Worm (Caenorhabditis elegans) whole organism, L2 larva: ENCODE measurements around the gene R08E5.4.

Source experiments
- F13H6.1 ChIP-seq: sonication (generic microtip); optimal IDR thresholded peaks from 2 replicates; lab custom pipeline; 2016; ENCODE audit warnings: missing genetic modification characterization, missing compliant biosample characterization
- R02D3.7 ChIP-seq: fragments of 150-350 bp; optimal IDR thresholded peaks from 2 replicates; lab custom pipeline; 2014; ENCODE audit warnings: missing biosample characterization, missing genetic modification characterization
- ZK546.5 ChIP-seq: sonication (generic microtip); optimal IDR thresholded peaks from 2 replicates; lab custom pipeline; 2017; ENCODE audit warnings: missing biosample characterization, missing genetic modification characterization
- alr-1 ChIP-seq: fragments of 150-350 bp; optimal IDR thresholded peaks from 2 replicates; lab custom pipeline; 2014; ENCODE audit warnings: missing biosample characterization, missing genetic modification characterization
- aly-2 ChIP-seq: fragments of 150-350 bp; optimal IDR thresholded peaks from 2 replicates; lab custom pipeline; 2014; ENCODE audit warnings: missing biosample characterization, missing genetic modification characterization
- ama-1 ChIP-seq: fragments of 150-350 bp; optimal IDR thresholded peaks from 2 replicates; lab custom pipeline; 2018; ENCODE audit warnings: inconsistent platforms
- blmp-1 ChIP-seq: sonication (generic microtip); optimal IDR thresholded peaks from 2 replicates; lab custom pipeline; 2017; ENCODE audit warnings: missing genetic modification characterization, mild to moderate bottlenecking, missing compliant biosample characterization, antibody characterized with exemption, moderate library complexity; ENCODE audit not compliant: insufficient read depth
- ceh-16 ChIP-seq: fragments of 150-350 bp; optimal IDR thresholded peaks from 2 replicates; lab custom pipeline; 2014; ENCODE audit warnings: missing biosample characterization, missing genetic modification characterization
- crh-2 ChIP-seq: sonication (generic microtip); optimal IDR thresholded peaks from 2 replicates; lab custom pipeline; 2017; ENCODE audit warnings: missing biosample characterization, missing genetic modification characterization
- dmd-4 ChIP-seq: sonication (generic microtip); optimal IDR thresholded peaks from 2 replicates; lab custom pipeline; 2017; ENCODE audit warnings: missing biosample characterization, missing genetic modification characterization
- egl-27 ChIP-seq: sonication (generic microtip); optimal IDR thresholded peaks from 3 replicates; lab custom pipeline; 2017; ENCODE audit warnings: missing biosample characterization, missing genetic modification reagents, missing genetic modification characterization
- elt-1 ChIP-seq: fragments of 150-350 bp; optimal IDR thresholded peaks from 2 replicates; lab custom pipeline; 2014; ENCODE audit warnings: missing biosample characterization, missing genetic modification characterization
- elt-3 ChIP-seq: sonication (generic microtip); optimal IDR thresholded peaks from 2 replicates; lab custom pipeline; 2017; ENCODE audit warnings: missing biosample characterization, missing genetic modification characterization
- fos-1 ChIP-seq: fragments of 150-350 bp; optimal IDR thresholded peaks from 2 replicates; lab custom pipeline; 2014; ENCODE audit warnings: missing biosample characterization, missing genetic modification characterization
- gmeb-1 ChIP-seq: fragments of 150-350 bp; optimal IDR thresholded peaks from 2 replicates; lab custom pipeline; 2014; ENCODE audit warnings: missing biosample characterization, missing genetic modification characterization
- lin-13 ChIP-seq: fragments of 150-350 bp; optimal IDR thresholded peaks from 2 replicates; lab custom pipeline; 2014; ENCODE audit warnings: missing biosample characterization, missing genetic modification reagents, missing genetic modification characterization
- lin-39 ChIP-seq: fragments of 150-350 bp; optimal IDR thresholded peaks from 2 replicates; lab custom pipeline; 2014; ENCODE audit warnings: missing biosample characterization, missing genetic modification reagents, missing genetic modification characterization
- lsy-2 ChIP-seq, 2 experiments: fragments of 150-350 bp in 1 of 2; sonication (generic microtip) in 1 of 2; optimal IDR thresholded peaks; 2 replicates each; lab custom pipeline; 2014 to 2017; ENCODE audit warnings: missing biosample characterization in 2 of 2, missing genetic modification characterization in 2 of 2
- mab-5 ChIP-seq: fragments of 150-350 bp; optimal IDR thresholded peaks from 2 replicates; lab custom pipeline; 2014; ENCODE audit warnings: missing biosample characterization, missing genetic modification characterization
- mbf-1 ChIP-seq: sonication (generic microtip); optimal IDR thresholded peaks from 2 replicates; lab custom pipeline; 2017; ENCODE audit warnings: missing biosample characterization, missing genetic modification characterization
- mdl-1 ChIP-seq, 2 experiments: fragments of 150-350 bp in 1 of 2; sonication (generic microtip) in 1 of 2; optimal IDR thresholded peaks; 2 replicates each; lab custom pipeline; 2017; ENCODE audit warnings: missing biosample characterization in 2 of 2, missing genetic modification characterization in 2 of 2
- nhr-10 ChIP-seq: sonication (generic microtip); optimal IDR thresholded peaks from 2 replicates; lab custom pipeline; 2017; ENCODE audit warnings: missing biosample characterization, missing genetic modification characterization
- nhr-11 ChIP-seq: fragments of 150-350 bp; optimal IDR thresholded peaks from 2 replicates; lab custom pipeline; 2014; ENCODE audit warnings: missing biosample characterization, missing genetic modification characterization
- nhr-129 ChIP-seq: fragments of 150-350 bp; optimal IDR thresholded peaks from 2 replicates; lab custom pipeline; 2014; ENCODE audit warnings: missing biosample characterization, missing genetic modification characterization
- nhr-23 ChIP-seq: fragments of 150-350 bp; optimal IDR thresholded peaks from 2 replicates; lab custom pipeline; 2014; ENCODE audit warnings: missing biosample characterization, missing genetic modification reagents, missing genetic modification characterization
- nhr-237 ChIP-seq: fragments of 150-350 bp; optimal IDR thresholded peaks from 2 replicates; lab custom pipeline; 2014; ENCODE audit warnings: missing biosample characterization, missing genetic modification characterization
- nhr-6 ChIP-seq: fragments of 150-350 bp; optimal IDR thresholded peaks from 2 replicates; lab custom pipeline; 2014; ENCODE audit warnings: missing biosample characterization, missing genetic modification characterization
- nhr-77 ChIP-seq: fragments of 150-350 bp; optimal IDR thresholded peaks from 2 replicates; lab custom pipeline; 2014; ENCODE audit warnings: missing biosample characterization, missing genetic modification characterization
- peb-1 ChIP-seq: fragments of 150-350 bp; optimal IDR thresholded peaks from 2 replicates; lab custom pipeline; 2014; ENCODE audit warnings: missing biosample characterization, missing genetic modification characterization
- sem-4 ChIP-seq: fragments of 150-350 bp; optimal IDR thresholded peaks from 2 replicates; lab custom pipeline; 2014; ENCODE audit warnings: missing biosample characterization, missing genetic modification reagents, missing genetic modification characterization
- skn-1 ChIP-seq: sonication (generic microtip); optimal IDR thresholded peaks from 2 replicates; lab custom pipeline; 2017; ENCODE audit warnings: missing biosample characterization, missing genetic modification characterization
- sma-9 ChIP-seq, 2 experiments: fragments of 150-350 bp in 1 of 2; sonication (generic microtip) in 1 of 2; optimal IDR thresholded peaks; 2 replicates each; lab custom pipeline; 2014 to 2016; ENCODE audit warnings: missing genetic modification characterization in 2 of 2, mild to moderate bottlenecking in 1 of 2, missing biosample characterization in 1 of 2, missing compliant biosample characterization in 1 of 2, missing genetic modification reagents in 1 of 2, moderate library complexity in 1 of 2
- unc-39 ChIP-seq: fragments of 150-350 bp; optimal IDR thresholded peaks from 2 replicates; lab custom pipeline; 2014; ENCODE audit warnings: missing biosample characterization, missing genetic modification characterization
- unc-55 ChIP-seq: fragments of 150-350 bp; sonication (generic microtip); optimal IDR thresholded peaks from 3 replicates; lab custom pipeline; 2014; ENCODE audit warnings: missing biosample characterization, missing genetic modification reagents, missing genetic modification characterization
- zag-1 ChIP-seq: fragments of 150-350 bp; optimal IDR thresholded peaks from 2 replicates; lab custom pipeline; 2014; ENCODE audit warnings: missing biosample characterization, missing genetic modification characterization
- ztf-1 ChIP-seq: fragments of 200-800 bp; sonication (Bioruptor generic); conservative IDR thresholded peaks from 2 replicates; pipeline ENCODE4 v1.3.6; 2022; ENCODE audit warnings: missing genetic modification characterization, missing compliant biosample characterization
- ztf-11 ChIP-seq: sonication (generic microtip); optimal IDR thresholded peaks from 2 replicates; lab custom pipeline; 2017; ENCODE audit warnings: missing biosample characterization, missing genetic modification characterization
- ztf-4 ChIP-seq: fragments of 150-350 bp; optimal IDR thresholded peaks from 2 replicates; lab custom pipeline; 2014; ENCODE audit warnings: missing biosample characterization, missing genetic modification characterization

R08E5.4 gene

DNA sequence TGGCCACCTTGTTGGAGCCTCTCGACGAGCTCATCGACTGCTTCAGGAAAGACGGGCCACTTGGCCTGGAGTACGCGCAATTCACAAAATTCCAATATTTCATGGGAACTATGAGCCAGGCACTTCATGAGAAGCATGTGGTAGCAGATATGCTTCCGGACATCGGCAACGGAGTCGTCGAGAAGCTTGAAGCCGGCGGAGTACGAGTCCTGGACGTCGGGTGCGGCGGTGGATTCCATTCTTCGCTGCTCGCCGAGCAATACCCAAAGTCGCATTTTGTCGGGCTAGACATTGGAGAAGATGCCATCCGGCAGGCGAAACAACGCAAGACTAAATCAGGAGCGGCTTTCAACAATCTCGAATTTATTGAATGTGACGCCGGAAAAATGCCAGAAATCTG, 5.2 kb downstream of the R08E5.4 start:
- TF ChIP-seq aly-2 (no peak), unc-55 (GFP tag; lab: Kevin White, UChicago) (no peak), ceh-16 (no peak), crh-2 (tag; lab: Kevin White, UChicago) (no peak), nhr-237 (tag; lab: Kevin White, UChicago) (no peak), blmp-1 (tag; lab: Kevin White, UChicago) (no peak), zag-1 (tag; lab: Kevin White, UChicago) (no peak), lin-13 (GFP tag; lab: Kevin White, UChicago) (no peak), nhr-10 (no peak), nhr-11 (tag; lab: Kevin White, UChicago) (no peak), nhr-6 (tag; lab: Kevin White, UChicago) (no peak), sem-4 (no peak), lsy-2 (tag; optimal IDR thresholded peaks at IDR 0.05; lab: Kevin White, UChicago) (no peak), lin-39 (tag; lab: Kevin White, UChicago) (no peak)

DNA sequence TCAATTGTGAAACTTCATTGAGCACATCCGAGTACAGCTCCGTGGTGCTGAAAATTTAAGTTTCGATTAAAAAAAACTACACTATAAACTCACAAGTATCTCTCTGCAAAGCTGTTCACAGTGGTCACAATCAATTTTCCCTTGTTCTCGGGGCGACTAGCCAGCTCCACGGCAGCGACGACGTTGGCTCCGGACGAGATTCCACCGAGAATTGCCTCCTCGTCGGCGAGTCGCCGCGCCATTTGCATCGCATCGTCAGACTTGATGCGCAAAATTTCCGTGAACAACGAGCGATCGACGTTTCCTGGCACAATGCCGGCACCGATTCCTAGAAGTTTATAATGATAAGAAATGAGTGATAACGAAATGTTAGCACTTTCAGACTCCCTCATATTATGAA, 6.3 kb downstream of the R08E5.4 start:
- TF ChIP-seq sma-9 (GFP tag; optimal IDR thresholded peaks at IDR 0.05; lab: Kevin White, UChicago) (no peak), sma-9 (tag; optimal IDR thresholded peaks at IDR 0.05; lab: Kevin White, UChicago) (no peak), crh-2 (tag; lab: Kevin White, UChicago) (no peak), lin-13 (GFP tag; lab: Kevin White, UChicago) (no peak), lin-39 (tag; lab: Kevin White, UChicago) (no peak), elt-1 (no peak), fos-1 (tag; lab: Kevin White, UChicago) (no peak), egl-27 (tag; lab: Kevin White, UChicago) (no peak), skn-1 (no peak), ZK546.5 (tag; lab: Kevin White, UChicago) (no peak), elt-3 (tag; lab: Kevin White, UChicago) (no peak), ztf-11 (tag; lab: Kevin White, UChicago) (no peak), nhr-23 (tag; lab: Kevin White, UChicago) (no peak), peb-1 (tag; lab: Kevin White, UChicago) (no peak), F13H6.1 (no peak), unc-39 (tag; lab: Kevin White, UChicago) (no peak), mdl-1 (tag; optimal IDR thresholded peaks at IDR 0.05; lab: Kevin White, UChicago) (no peak), gmeb-1 (no peak), ztf-1 (GFP tag; lab: Robert Waterston, UW) (no peak), unc-55 (GFP tag; lab: Kevin White, UChicago) (no peak), alr-1 (tag; lab: Kevin White, UChicago) (no peak)

DNA sequence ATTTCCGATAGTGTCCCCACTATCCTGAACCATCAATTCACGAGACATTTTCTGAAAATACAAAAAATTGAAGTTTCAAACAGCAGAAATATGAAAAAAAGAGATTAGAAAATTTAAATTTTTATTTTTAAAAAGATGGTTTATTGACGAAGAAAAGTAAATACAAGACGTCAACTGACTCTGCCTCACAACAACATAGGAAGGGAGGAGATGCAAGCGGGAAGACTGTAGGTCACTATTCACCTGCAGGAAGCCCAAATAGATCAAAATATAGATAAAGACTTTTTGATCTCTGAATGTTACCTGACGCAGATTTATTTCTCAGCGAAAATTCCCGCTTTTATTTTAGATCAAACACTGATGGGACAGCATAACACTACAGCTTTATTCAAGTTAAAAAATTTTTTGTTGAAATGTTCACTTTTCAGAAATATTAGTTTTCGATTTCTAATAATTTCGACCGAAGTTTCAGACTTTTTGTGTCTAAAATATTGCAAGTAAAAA, 7.8 kb downstream of the R08E5.4 start, which contains the start of gene cysl-3:
Gene cysl-3, minus strand, starts transcription at position 51 of the 504 bp plus-strand sequence.
- no peak for TF ChIP-seq mab-5 (tag; lab: Kevin White, UChicago)
- TF ChIP-seq crh-2 (tag; lab: Kevin White, UChicago), result no peak
- no peak for TF ChIP-seq elt-1
- TF ChIP-seq ztf-4 (tag; lab: Kevin White, UChicago), result no peak
- TF ChIP-seq nhr-10, result no peak
- no peak for TF ChIP-seq nhr-6 (tag; lab: Kevin White, UChicago)
- TF ChIP-seq lin-39 (tag; lab: Kevin White, UChicago), result no peak
- TF ChIP-seq nhr-77 (tag; lab: Kevin White, UChicago), result no peak
- TF ChIP-seq mbf-1 (tag; lab: Kevin White, UChicago), result no peak
- TF ChIP-seq ceh-16, result no peak
- no peak for TF ChIP-seq F13H6.1
- TF ChIP-seq ama-1 (lab: Kevin White, UChicago), result no peak
- no peak for TF ChIP-seq nhr-11 (tag; lab: Kevin White, UChicago)
- TF ChIP-seq lin-13 (GFP tag; lab: Kevin White, UChicago), result no peak
- TF ChIP-seq gmeb-1, result no peak
- no peak for TF ChIP-seq mdl-1 (tag; optimal IDR thresholded peaks at IDR 0.05; lab: Kevin White, UChicago)
- no peak for TF ChIP-seq dmd-4 (tag; lab: Kevin White, UChicago)
- no peak for TF ChIP-seq sma-9 (GFP tag; optimal IDR thresholded peaks at IDR 0.05; lab: Kevin White, UChicago)
- no peak for TF ChIP-seq sma-9 (tag; optimal IDR thresholded peaks at IDR 0.05; lab: Kevin White, UChicago)
- TF ChIP-seq peb-1 (tag; lab: Kevin White, UChicago), result no peak

DNA sequence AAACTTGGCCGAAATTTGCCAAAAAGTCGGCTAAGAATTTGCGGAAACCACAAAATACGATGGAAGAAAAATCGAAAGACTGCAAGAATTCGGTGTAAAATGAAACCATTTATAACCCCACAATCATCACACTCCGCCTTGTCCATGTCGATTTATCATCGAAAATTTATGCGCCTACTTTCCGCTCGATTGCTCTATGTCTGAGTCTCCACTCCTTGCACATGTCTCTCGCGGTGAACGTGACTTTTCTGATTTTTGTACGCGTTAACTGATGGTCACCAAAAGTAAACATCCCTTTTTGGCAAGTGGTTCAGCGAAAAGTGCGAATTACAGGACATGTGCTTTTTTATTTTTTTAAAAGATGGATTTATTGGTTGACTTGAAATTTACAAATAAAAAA, 8.6 kb downstream of the R08E5.4 start:
- TF ChIP-seq sma-9 (GFP tag; optimal IDR thresholded peaks at IDR 0.05; lab: Kevin White, UChicago) (peak; percentile 31), sma-9 (tag; optimal IDR thresholded peaks at IDR 0.05; lab: Kevin White, UChicago) (no peak), gmeb-1 (peak; percentile 49), ZK546.5 (tag; lab: Kevin White, UChicago) (no peak), nhr-77 (tag; lab: Kevin White, UChicago) (no peak), nhr-129 (tag; lab: Kevin White, UChicago) (peak; percentile 16), fos-1 (tag; lab: Kevin White, UChicago) (peak; percentile 61), peb-1 (tag; lab: Kevin White, UChicago) (no peak), elt-1 (no peak), R02D3.7 (tag; lab: Kevin White, UChicago) (no peak)
